Fruit fly (Drosophila melanogaster) whole organism, wandering third instar larva: ENCODE results near the gene CCKLR-17D3.

Experiments
- CG32264 ChIP-seq: fragments of 200-800 bp; sonication (Bioruptor generic); optimal IDR thresholded peaks from 2 replicates; lab custom pipeline; 2016; ENCODE audit warnings: missing biosample characterization, missing genetic modification characterization
- CG9705 ChIP-seq: fragments of 200-800 bp; sonication (Bioruptor generic); optimal IDR thresholded peaks from 2 replicates; lab custom pipeline; 2018; ENCODE audit warnings: missing biosample characterization, mild to moderate bottlenecking, missing genetic modification characterization
- Dfd ChIP-seq: fragments of >200 bp; optimal IDR thresholded peaks from 2 replicates; lab custom pipeline; 2017; ENCODE audit warnings: missing biosample characterization, missing genetic modification characterization
- Dif ChIP-seq: fragments of 200-275, 200-300 bp; sonication (Bioruptor generic); optimal IDR thresholded peaks from 2 replicates; lab custom pipeline; 2018; ENCODE audit warnings: missing biosample characterization, missing genetic modification characterization; ENCODE audit not compliant: partially characterized antibody
- GATAd ChIP-seq: sonication (Bioruptor generic); optimal IDR thresholded peaks from 2 replicates; lab custom pipeline; 2016; ENCODE audit warnings: missing biosample characterization, missing genetic modification characterization
- HLH106 ChIP-seq: fragments of 200-800 bp; optimal IDR thresholded peaks from 3 replicates; lab custom pipeline; 2019; ENCODE audit warnings: missing biosample characterization, mild to moderate bottlenecking, missing genetic modification characterization, moderate library complexity
- Hnf4 ChIP-seq: fragments of 200-800 bp; sonication (Bioruptor generic); optimal IDR thresholded peaks from 2 replicates; lab custom pipeline; 2016; ENCODE audit warnings: missing biosample characterization, mild to moderate bottlenecking, missing genetic modification characterization
- Hr78 ChIP-seq: fragments of >200 bp; optimal IDR thresholded peaks from 2 replicates; lab custom pipeline; 2017; ENCODE audit warnings: missing biosample characterization, missing genetic modification characterization
- Hr83 ChIP-seq: fragments of 200-300 bp; sonication (Bioruptor generic); optimal IDR thresholded peaks from 2 replicates; lab custom pipeline; 2016; ENCODE audit warnings: missing biosample characterization, mild to moderate bottlenecking, missing genetic modification characterization, moderate library complexity; ENCODE audit not compliant: poor library complexity, severe bottlenecking
- Jra ChIP-seq: sonication (Bioruptor generic); optimal IDR thresholded peaks from 2 replicates; lab custom pipeline; 2016; ENCODE audit warnings: missing biosample characterization, missing genetic modification characterization
- Mio ChIP-seq: sonication (Bioruptor generic); optimal IDR thresholded peaks from 2 replicates; lab custom pipeline; 2016; ENCODE audit warnings: missing biosample characterization, missing genetic modification characterization
- Myc ChIP-seq: fragments of >200 bp; optimal IDR thresholded peaks from 2 replicates; lab custom pipeline; 2017
- N ChIP-seq: fragments of >200 bp; optimal IDR thresholded peaks from 2 replicates; lab custom pipeline; 2018; ENCODE audit warnings: missing biosample characterization, missing external identifiers, missing genetic modification characterization
- OdsH ChIP-seq: fragments of 200-800 bp; sonication (Bioruptor generic); optimal IDR thresholded peaks from 2 replicates; lab custom pipeline; 2016; ENCODE audit warnings: missing biosample characterization, mild to moderate bottlenecking, missing genetic modification characterization
- Rel ChIP-seq, 2 experiments: fragments of 200-800 bp; sonication (Bioruptor generic) in 1 of 2; optimal IDR thresholded peaks; 2 replicates in 1 of 2; 3 replicates in 1 of 2; lab custom pipeline; 2016 to 2019; ENCODE audit warnings: mild to moderate bottlenecking in 2 of 2, missing biosample characterization in 2 of 2, missing genetic modification characterization in 2 of 2, moderate library complexity in 1 of 2
- Sp1 ChIP-seq: fragments of 200-800 bp; sonication (Bioruptor generic); optimal IDR thresholded peaks from 3 replicates; lab custom pipeline; 2019; ENCODE audit warnings: missing biosample characterization, mild to moderate bottlenecking, missing genetic modification characterization, moderate library complexity
- br ChIP-seq: fragments of 200-800 bp; sonication (Bioruptor generic); optimal IDR thresholded peaks from 2 replicates; lab custom pipeline; 2016; ENCODE audit warnings: missing biosample characterization, missing genetic modification characterization
- brk ChIP-seq: fragments of 200-800 bp; sonication (Bioruptor generic); optimal IDR thresholded peaks from 2 replicates; lab custom pipeline; 2016; ENCODE audit warnings: missing biosample characterization, mild to moderate bottlenecking, missing genetic modification characterization
- dl ChIP-seq, 2 experiments: fragments of 175-275, 200-275 bp in 1 of 2; fragments of 200-275 bp in 1 of 2; sonication (Bioruptor generic); optimal IDR thresholded peaks; lab custom pipeline; 2018; ENCODE audit warnings: mild to moderate bottlenecking in 2 of 2, missing biosample characterization in 2 of 2, missing genetic modification characterization in 2 of 2, moderate library complexity in 2 of 2; ENCODE audit not compliant: partially characterized antibody in 2 of 2, insufficient read depth in 1 of 2
- dmrt93B ChIP-seq: fragments of 200-800 bp; sonication (Bioruptor generic); optimal IDR thresholded peaks from 2 replicates; lab custom pipeline; 2018; ENCODE audit warnings: missing biosample characterization, mild to moderate bottlenecking, missing genetic modification characterization
- dsf ChIP-seq: sonication (Bioruptor generic); optimal IDR thresholded peaks from 2 replicates; lab custom pipeline; 2016; ENCODE audit warnings: missing biosample characterization, missing genetic modification characterization, borderline replicate concordance
- ey ChIP-seq: fragments of 200-800 bp; sonication (Bioruptor generic); optimal IDR thresholded peaks from 2 replicates; lab custom pipeline; 2016; ENCODE audit warnings: missing biosample characterization, missing genetic modification characterization
- foxo ChIP-seq, 2 experiments: fragments of 200-800 bp; sonication (Bioruptor generic); optimal IDR thresholded peaks; 2 replicates in 1 of 2; 3 replicates in 1 of 2; lab custom pipeline; 2016 to 2017; ENCODE audit warnings: missing biosample characterization in 2 of 2, missing genetic modification characterization in 2 of 2
- fru ChIP-seq: fragments of 200-800 bp; sonication (Bioruptor generic); optimal IDR thresholded peaks from 3 replicates; lab custom pipeline; 2016; ENCODE audit warnings: missing biosample characterization, mild to moderate bottlenecking, missing genetic modification characterization
- h ChIP-seq: fragments of 200-800 bp; sonication (Bioruptor generic); optimal IDR thresholded peaks from 3 replicates; lab custom pipeline; 2016; ENCODE audit warnings: missing biosample characterization, mild to moderate bottlenecking, missing genetic modification characterization
- jim ChIP-seq: fragments of 175-275, 200-325 bp; sonication (Bioruptor generic); optimal IDR thresholded peaks from 2 replicates; lab custom pipeline; 2016; ENCODE audit warnings: missing biosample characterization, mild to moderate bottlenecking, missing genetic modification characterization
- lola ChIP-seq: fragments of >200 bp; optimal IDR thresholded peaks from 2 replicates; lab custom pipeline; 2017; ENCODE audit warnings: missing biosample characterization, missing genetic modification characterization
- pan ChIP-seq: fragments of >200 bp; optimal IDR thresholded peaks from 2 replicates; lab custom pipeline; 2017
- rgr ChIP-seq: fragments of 200-800 bp; sonication (Bioruptor generic); optimal IDR thresholded peaks from 3 replicates; lab custom pipeline; 2016; ENCODE audit warnings: missing biosample characterization, mild to moderate bottlenecking, missing genetic modification characterization
- sage ChIP-seq: fragments of 200-800 bp; sonication (Bioruptor generic); optimal IDR thresholded peaks from 2 replicates; lab custom pipeline; 2016; ENCODE audit warnings: missing biosample characterization, mild to moderate bottlenecking, missing genetic modification characterization
- tai ChIP-seq: sonication (Bioruptor generic); optimal IDR thresholded peaks from 2 replicates; lab custom pipeline; 2016; ENCODE audit warnings: missing biosample characterization, missing genetic modification characterization

CCKLR-17D3 gene

DNA sequence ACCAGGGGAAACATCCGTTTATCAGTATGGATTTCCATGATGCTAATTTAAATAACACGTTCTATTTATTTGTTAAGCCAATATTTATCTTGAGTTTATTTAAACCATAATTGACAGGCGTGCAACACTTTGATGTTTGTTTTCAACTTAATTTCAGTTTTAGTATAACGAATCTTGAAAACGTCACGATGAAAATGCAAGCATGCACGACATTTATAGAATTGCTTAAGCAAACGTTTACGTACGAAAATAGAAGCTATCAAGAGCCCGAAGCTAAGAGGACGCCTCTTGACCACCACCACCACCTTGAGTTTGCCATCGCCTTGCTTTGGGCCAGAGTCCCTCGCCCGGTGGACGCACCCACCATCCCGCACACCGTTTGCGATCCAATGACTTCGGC is 2.5 kb downstream of the CCKLR-17D3 start:
- no peak for TF ChIP-seq HLH106 (tag; lab: Kevin White, UChicago)
- no peak for TF ChIP-seq Dif (GFP tag; lab: Kevin White, UChicago)

DNA sequence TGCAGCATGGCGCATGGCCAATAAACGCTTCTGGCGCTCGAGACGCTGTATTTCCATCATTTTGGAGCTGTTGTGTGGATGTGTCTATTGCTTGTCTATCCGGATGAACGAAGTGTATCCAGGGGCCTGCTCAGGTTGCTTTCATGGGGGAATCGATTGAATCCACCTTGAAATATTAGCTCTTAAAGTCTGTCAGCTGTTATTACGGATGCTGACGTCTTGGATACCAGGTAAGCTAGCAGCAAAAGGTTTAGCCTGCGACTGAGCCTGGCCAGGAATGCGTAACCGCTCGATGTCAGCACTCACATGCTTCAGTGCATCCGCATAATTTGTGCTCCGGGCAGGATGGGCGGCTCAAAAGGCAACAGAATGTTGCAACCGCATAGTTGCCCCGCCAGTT is 25.6 kb downstream of the CCKLR-17D3 start, which contains the start of gene CG12609:
Gene CG12609 (minus strand): TSS at position 101 of the 400 bp plus-strand sequence.
- no peak for TF ChIP-seq CG32264 (GFP tag; lab: Kevin White, UChicago)
- no peak for TF ChIP-seq ey (GFP tag; lab: Kevin White, UChicago)
- TF ChIP-seq foxo (GFP tag; optimal IDR thresholded peaks at IDR 0.05; lab: Kevin White, UChicago), result no peak
- no peak for TF ChIP-seq HLH106 (tag; lab: Kevin White, UChicago)
- TF ChIP-seq jim (GFP tag; lab: Kevin White, UChicago), result no peak
- TF ChIP-seq Sp1 (GFP tag; lab: Kevin White, UChicago), result no peak
- TF ChIP-seq lola (GFP tag; lab: Kevin White, UChicago), result no peak
- TF ChIP-seq OdsH (GFP tag; lab: Kevin White, UChicago), result no peak
- no peak for TF ChIP-seq Mio (GFP tag; lab: Kevin White, UChicago)
- no peak for TF ChIP-seq GATAd (GFP tag; lab: Kevin White, UChicago)
- TF ChIP-seq rgr (GFP tag; lab: Kevin White, UChicago), result no peak
- TF ChIP-seq Hnf4 (GFP tag; lab: Kevin White, UChicago), result no peak
- TF ChIP-seq CG9705 (GFP tag; lab: Kevin White, UChicago), result no peak
- no peak for TF ChIP-seq dmrt93B (GFP tag; lab: Kevin White, UChicago)
- TF ChIP-seq dsf, result no peak
- TF ChIP-seq tai (GFP tag; lab: Kevin White, UChicago), result no peak

DNA sequence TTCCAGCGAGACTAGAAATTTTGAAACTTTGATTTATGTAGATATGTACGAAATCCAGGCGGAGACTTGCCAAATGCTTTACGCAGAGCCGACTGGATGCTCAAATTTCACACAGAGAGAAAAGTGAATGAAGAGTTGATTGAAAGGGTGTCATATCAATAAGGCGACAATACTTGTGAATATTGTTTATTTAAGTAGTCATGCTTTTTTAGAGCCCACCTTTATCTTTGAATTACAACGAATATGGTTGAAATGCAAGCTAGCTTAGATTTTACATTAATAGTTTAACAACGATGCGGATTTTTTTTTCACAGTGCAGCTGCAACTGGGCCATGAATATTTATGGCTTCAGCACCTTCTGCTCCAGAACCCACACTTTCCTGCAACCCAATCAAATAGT is 34.0 kb downstream of the CCKLR-17D3 start, which contains the start of gene CG6873:
Gene CG6873 (minus strand): TSS at position 101 of the 400 bp plus-strand sequence.
- TF ChIP-seq CG32264 (GFP tag; lab: Kevin White, UChicago), result no peak
- no peak for TF ChIP-seq dl (GFP tag; optimal IDR thresholded peaks at IDR 0.05; lab: Kevin White, UChicago; ENCODE audit: insufficient read depth in 1 of 2, partially characterized antibody in 2 of 2)
- TF ChIP-seq Rel (GFP tag; optimal IDR thresholded peaks at IDR 0.05; lab: Kevin White, UChicago), result no peak
- TF ChIP-seq Rel (tag; optimal IDR thresholded peaks at IDR 0.05; lab: Kevin White, UChicago), result no peak
- TF ChIP-seq HLH106 (tag; lab: Kevin White, UChicago), result no peak
- TF ChIP-seq jim (GFP tag; lab: Kevin White, UChicago), result no peak
- no peak for TF ChIP-seq Sp1 (GFP tag; lab: Kevin White, UChicago)
- no peak for TF ChIP-seq N (GFP tag; lab: Kevin White, UChicago)
- TF ChIP-seq lola (GFP tag; lab: Kevin White, UChicago), result no peak
- TF ChIP-seq Dfd, result no peak
- TF ChIP-seq fru, result no peak
- no peak for TF ChIP-seq brk (GFP tag; lab: Kevin White, UChicago)
- no peak for TF ChIP-seq pan (lab: Kevin White, UChicago)

DNA sequence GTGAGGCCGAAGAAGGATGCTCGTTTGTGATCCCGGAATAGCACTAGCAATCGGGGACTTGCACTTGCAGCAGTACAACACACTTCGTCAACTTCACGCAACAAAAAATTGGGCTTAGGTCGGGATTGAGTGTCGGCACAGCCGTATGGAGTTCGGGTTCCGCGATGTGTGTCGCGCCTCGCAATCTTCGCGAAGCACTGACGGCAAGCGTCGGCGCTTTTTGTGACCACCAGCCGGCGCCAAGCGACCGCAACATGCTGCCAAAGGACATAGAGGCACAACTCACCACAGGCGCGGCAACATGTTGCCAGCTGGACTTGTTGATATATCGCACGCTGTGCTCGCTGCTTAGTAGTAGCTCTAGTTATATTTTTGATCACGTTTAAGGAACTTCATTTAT is 47.6 kb downstream of the CCKLR-17D3 start, which contains the start of gene CCKLR-17D1:
Gene CCKLR-17D1 (minus strand): TSS at position 303 of the 400 bp plus-strand sequence.
- no peak for TF ChIP-seq Myc
- no peak for TF ChIP-seq Hnf4 (GFP tag; lab: Kevin White, UChicago)
- no peak for TF ChIP-seq Hr83
- no peak for TF ChIP-seq brk (GFP tag; lab: Kevin White, UChicago)

DNA sequence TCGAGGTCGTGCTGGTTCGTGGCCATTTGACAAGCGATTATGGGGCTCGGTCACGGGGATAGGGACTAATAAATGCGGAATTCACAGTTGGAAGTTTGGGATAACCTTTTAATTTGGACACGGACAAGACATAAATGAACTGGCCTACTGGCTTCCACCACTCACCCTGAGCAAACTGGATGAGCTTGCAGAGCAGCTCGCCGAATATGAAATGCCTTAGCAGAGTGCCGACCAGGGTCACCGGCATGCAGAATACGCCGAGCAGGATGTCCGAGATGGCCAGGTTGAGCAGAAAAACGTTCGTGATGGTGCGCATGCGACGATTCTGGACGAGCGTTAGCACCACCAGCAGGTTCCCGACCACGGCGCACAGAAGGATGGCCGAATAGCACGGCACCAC is 48.3 kb downstream of the CCKLR-17D3 start, which contains the start of gene CG42302:
Gene CG42302 (minus strand): TSS at position 101 of the 400 bp plus-strand sequence.
- no peak for TF ChIP-seq GATAd (GFP tag; lab: Kevin White, UChicago)
- TF ChIP-seq Dif (GFP tag; lab: Kevin White, UChicago), result no peak
- TF ChIP-seq Jra (GFP tag; lab: Kevin White, UChicago), result no peak
- TF ChIP-seq OdsH (GFP tag; lab: Kevin White, UChicago), result no peak
- TF ChIP-seq dmrt93B (GFP tag; lab: Kevin White, UChicago), result no peak
- no peak for TF ChIP-seq foxo (GFP tag; optimal IDR thresholded peaks at IDR 0.05; lab: Kevin White, UChicago)
- TF ChIP-seq Rel (GFP tag; optimal IDR thresholded peaks at IDR 0.05; lab: Kevin White, UChicago), result no peak
- no peak for TF ChIP-seq Rel (tag; optimal IDR thresholded peaks at IDR 0.05; lab: Kevin White, UChicago)
- no peak for TF ChIP-seq sage (GFP tag; lab: Kevin White, UChicago)
- no peak for TF ChIP-seq Myc
- TF ChIP-seq Mio (GFP tag; lab: Kevin White, UChicago), result no peak
- TF ChIP-seq Hr78 (GFP tag; lab: Kevin White, UChicago), result no peak
- TF ChIP-seq ey (GFP tag; lab: Kevin White, UChicago), result no peak
- TF ChIP-seq brk (GFP tag; lab: Kevin White, UChicago), result no peak
- no peak for TF ChIP-seq h
- TF ChIP-seq br, result no peak
- TF ChIP-seq Hnf4 (GFP tag; lab: Kevin White, UChicago), result no peak
